Worm (Caenorhabditis elegans) whole organism, mixed stage, embryonic: ENCODE results near the gene vha-20.
A peak's percentile ranks its signal among the peaks of the same experiment; 100 is the strongest.

Experiments
- M03D4.4 ChIP-seq: sonication (generic microtip); optimal IDR thresholded peaks from 2 replicates; lab custom pipeline; 2017; ENCODE audit warnings: mild to moderate bottlenecking, missing genetic modification characterization, missing compliant biosample characterization
- bed-3 ChIP-seq: fragments of 200-800 bp; sonication (Bioruptor generic); optimal IDR thresholded peaks from 3 replicates; lab custom pipeline; 2018; ENCODE audit warnings: mild to moderate bottlenecking, missing genetic modification characterization, moderate library complexity, missing compliant biosample characterization
- blmp-1 ChIP-seq: fragments of 150-350 bp; optimal IDR thresholded peaks from 2 replicates; lab custom pipeline; 2014; ENCODE audit warnings: missing biosample characterization, missing genetic modification characterization
- ceh-39 ChIP-seq: fragments of 150-350 bp; optimal IDR thresholded peaks from 2 replicates; lab custom pipeline; 2014; ENCODE audit warnings: missing biosample characterization, missing genetic modification characterization
- ceh-83 ChIP-seq: fragments of 200-800 bp; sonication (Bioruptor generic); optimal IDR thresholded peaks from 2 replicates; lab custom pipeline; 2018; ENCODE audit warnings: mild to moderate bottlenecking, missing genetic modification characterization, missing compliant biosample characterization
- ces-1 ChIP-seq: fragments of 150-350 bp; optimal IDR thresholded peaks from 2 replicates; lab custom pipeline; 2014; ENCODE audit warnings: missing biosample characterization, missing genetic modification reagents, missing genetic modification characterization
- cnd-1 ChIP-seq: fragments of 200-800 bp; sonication (Bioruptor generic); optimal IDR thresholded peaks from 2 replicates; lab custom pipeline; 2018; ENCODE audit warnings: mild to moderate bottlenecking, missing genetic modification characterization, missing compliant biosample characterization
- drap-1 ChIP-seq: fragments of 200-800 bp; sonication (Bioruptor generic); optimal IDR thresholded peaks from 3 replicates; lab custom pipeline; 2018; ENCODE audit warnings: mild to moderate bottlenecking, missing genetic modification characterization, missing compliant biosample characterization
- elt-1 ChIP-seq: sonication (generic microtip); optimal IDR thresholded peaks from 2 replicates; lab custom pipeline; 2017; ENCODE audit warnings: missing genetic modification characterization, mild to moderate bottlenecking, missing compliant biosample characterization, antibody characterized with exemption, moderate library complexity, borderline replicate concordance; ENCODE audit not compliant: insufficient read depth
- elt-3 ChIP-seq: fragments of 150-350 bp; optimal IDR thresholded peaks from 2 replicates; lab custom pipeline; 2014; ENCODE audit warnings: missing biosample characterization, missing genetic modification characterization
- flh-1 ChIP-seq: fragments of 200-800 bp; sonication (Bioruptor generic); optimal IDR thresholded peaks from 2 replicates; lab custom pipeline; 2018; ENCODE audit warnings: mild to moderate bottlenecking, missing genetic modification characterization, moderate library complexity, missing compliant biosample characterization
- ham-2 ChIP-seq: fragments of 200-800 bp; sonication (Bioruptor generic); optimal IDR thresholded peaks from 2 replicates; lab custom pipeline; 2018; ENCODE audit warnings: mild to moderate bottlenecking, missing genetic modification characterization, missing compliant biosample characterization
- hlh-1 ChIP-seq: fragments of 150-350 bp; optimal IDR thresholded peaks from 2 replicates; lab custom pipeline; 2014; ENCODE audit warnings: missing biosample characterization, missing genetic modification reagents, missing genetic modification characterization
- lin-13 ChIP-seq: fragments of 150-350 bp; optimal IDR thresholded peaks from 2 replicates; lab custom pipeline; 2014; ENCODE audit warnings: missing biosample characterization, missing genetic modification characterization
- lin-32 ChIP-seq: fragments of 200-800 bp; sonication (Bioruptor generic); optimal IDR thresholded peaks from 2 replicates; lab custom pipeline; 2018; ENCODE audit warnings: mild to moderate bottlenecking, missing genetic modification characterization, missing compliant biosample characterization
- lsy-2 ChIP-seq: fragments of 150-350 bp; optimal IDR thresholded peaks from 2 replicates; lab custom pipeline; 2014; ENCODE audit warnings: missing biosample characterization, missing genetic modification characterization
- mab-5 ChIP-seq: fragments of 150-350 bp; optimal IDR thresholded peaks from 2 replicates; lab custom pipeline; 2014; ENCODE audit warnings: missing biosample characterization, missing genetic modification characterization
- mep-1 ChIP-seq: fragments of 150-350 bp; optimal IDR thresholded peaks from 2 replicates; lab custom pipeline; 2017; ENCODE audit warnings: missing biosample characterization, missing genetic modification reagents, missing genetic modification characterization, inconsistent platforms
- mls-2 ChIP-seq: sonication (generic microtip); optimal IDR thresholded peaks from 2 replicates; lab custom pipeline; 2016; ENCODE audit warnings: mild to moderate bottlenecking, missing genetic modification characterization, moderate library complexity, missing compliant biosample characterization
- nhr-12 ChIP-seq: fragments of 150-350 bp; optimal IDR thresholded peaks from 2 replicates; lab custom pipeline; 2014; ENCODE audit warnings: missing biosample characterization, missing genetic modification characterization
- nhr-2 ChIP-seq: fragments of 150-350 bp; optimal IDR thresholded peaks from 2 replicates; lab custom pipeline; 2014; ENCODE audit warnings: missing biosample characterization, missing genetic modification characterization
- nhr-237 ChIP-seq: fragments of 150-350 bp; optimal IDR thresholded peaks from 2 replicates; lab custom pipeline; 2014; ENCODE audit warnings: missing biosample characterization, missing genetic modification characterization
- nhr-28 ChIP-seq: fragments of 150-350 bp; optimal IDR thresholded peaks from 2 replicates; lab custom pipeline; 2014; ENCODE audit warnings: missing biosample characterization, missing genetic modification characterization
- nhr-76 ChIP-seq: sonication (generic microtip); optimal IDR thresholded peaks from 2 replicates; lab custom pipeline; 2017; ENCODE audit warnings: missing biosample characterization, missing genetic modification characterization
- pha-4 ChIP-seq: fragments of 150-350 bp; optimal IDR thresholded peaks from 2 replicates; lab custom pipeline; 2018; ENCODE audit warnings: missing biosample characterization, missing genetic modification reagents, missing genetic modification characterization
- sptf-1 ChIP-seq: sonication (generic microtip); optimal IDR thresholded peaks from 2 replicates; lab custom pipeline; 2017; ENCODE audit warnings: mild to moderate bottlenecking, missing genetic modification characterization, moderate library complexity, missing compliant biosample characterization
- tbx-8 ChIP-seq: fragments of 200-800 bp; sonication (Bioruptor generic); optimal IDR thresholded peaks from 2 replicates; lab custom pipeline; 2018; ENCODE audit warnings: mild to moderate bottlenecking, missing genetic modification characterization, moderate library complexity, missing compliant biosample characterization
- unc-120 ChIP-seq: sonication (generic microtip); optimal IDR thresholded peaks from 2 replicates; lab custom pipeline; 2017; ENCODE audit warnings: missing genetic modification characterization, missing compliant biosample characterization; ENCODE audit not compliant: poor library complexity, severe bottlenecking
- unc-39 ChIP-seq: fragments of 150-350 bp; optimal IDR thresholded peaks from 2 replicates; lab custom pipeline; 2014; ENCODE audit warnings: missing biosample characterization, missing genetic modification characterization
- unc-62 ChIP-seq: fragments of 150-350 bp; optimal IDR thresholded peaks from 2 replicates; lab custom pipeline; 2014; ENCODE audit warnings: missing biosample characterization, missing genetic modification reagents, missing genetic modification characterization
- zip-8 ChIP-seq: fragments of 150-350 bp; optimal IDR thresholded peaks from 2 replicates; lab custom pipeline; 2014; ENCODE audit warnings: missing biosample characterization, missing genetic modification characterization
- ztf-11 ChIP-seq: fragments of 150-350 bp; optimal IDR thresholded peaks from 2 replicates; lab custom pipeline; 2014; ENCODE audit warnings: missing biosample characterization, missing genetic modification characterization

The vha-20 gene

DNA sequence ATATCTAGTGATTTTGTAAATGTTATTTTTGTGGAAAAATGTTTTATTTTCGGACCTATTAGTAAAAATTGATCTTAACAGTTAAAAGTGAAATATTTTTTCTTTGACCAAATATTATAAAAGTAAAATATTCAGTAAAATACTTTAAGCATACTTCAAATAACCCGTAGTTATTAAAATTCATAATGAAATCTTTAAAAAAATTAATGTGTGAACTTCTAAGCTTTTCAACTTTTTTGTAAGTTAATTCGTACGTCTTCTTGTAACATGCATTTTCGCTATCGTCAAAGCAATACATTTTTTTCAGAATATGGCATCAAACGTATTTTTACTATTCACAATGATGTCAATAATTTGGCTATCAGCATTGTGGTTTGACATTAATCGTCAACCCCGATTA is 11.4 kb upstream of the vha-20 start, which contains the start of gene C37E2.2:
C37E2.2 (plus strand) TSS at position 301 of the 400 bp plus-strand sequence.
- no peak for TF ChIP-seq bed-3 (GFP tag; lab: Kevin White, UChicago)

DNA sequence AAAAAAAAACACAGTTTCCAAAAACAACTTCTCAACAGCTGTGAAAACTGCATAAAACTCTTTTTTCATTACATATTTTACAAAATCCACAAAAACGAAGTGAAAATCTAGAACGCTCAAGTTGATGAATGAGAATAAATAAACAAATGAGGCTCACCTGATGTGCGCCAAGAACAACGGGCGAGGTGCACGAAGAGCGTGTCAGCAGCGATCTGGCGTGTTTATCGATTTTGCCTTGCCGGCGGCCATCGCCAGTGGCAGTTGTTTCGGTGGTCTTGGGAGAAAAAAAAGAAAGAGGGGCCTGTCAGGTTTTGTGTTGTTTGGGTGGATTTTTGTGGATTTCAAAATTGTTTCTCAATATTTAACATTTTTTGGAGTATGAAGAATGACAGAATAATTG is 9.5 kb upstream of the vha-20 start, which contains the start of gene idhb-1:
idhb-1 (minus strand) TSS at position 214 of the 400 bp plus-strand sequence.
- TF ChIP-seq mls-2 (tag; lab: Kevin White, UChicago) (peak; percentile 11), M03D4.4 (tag; lab: Kevin White, UChicago) (no peak), cnd-1 (tag; lab: Kevin White, UChicago) (peak; percentile 9), hlh-1 (tag; lab: Kevin White, UChicago) (peak; percentile 89), ceh-83 (GFP tag; lab: Kevin White, UChicago) (no peak), lsy-2 (peak; percentile 51), flh-1 (GFP tag; lab: Kevin White, UChicago) (no peak), sptf-1 (tag; lab: Kevin White, UChicago) (no peak), ces-1 (GFP tag; lab: Kevin White, UChicago) (no peak), bed-3 (GFP tag; lab: Kevin White, UChicago) (no peak), ceh-39 (no peak), blmp-1 (tag; lab: Kevin White, UChicago) (no peak), nhr-76 (tag; lab: Kevin White, UChicago) (no peak), drap-1 (GFP tag; lab: Kevin White, UChicago) (no peak), pha-4 (tag; lab: Kevin White, UChicago) (peak; percentile 31), lin-13 (tag; lab: Kevin White, UChicago) (peak; percentile 83), mep-1 (tag; lab: Kevin White, UChicago) (peak; percentile 24), tbx-8 (GFP tag; lab: Kevin White, UChicago) (no peak)
- TF ChIP-seq, all 35 proteins: peak for 7

DNA sequence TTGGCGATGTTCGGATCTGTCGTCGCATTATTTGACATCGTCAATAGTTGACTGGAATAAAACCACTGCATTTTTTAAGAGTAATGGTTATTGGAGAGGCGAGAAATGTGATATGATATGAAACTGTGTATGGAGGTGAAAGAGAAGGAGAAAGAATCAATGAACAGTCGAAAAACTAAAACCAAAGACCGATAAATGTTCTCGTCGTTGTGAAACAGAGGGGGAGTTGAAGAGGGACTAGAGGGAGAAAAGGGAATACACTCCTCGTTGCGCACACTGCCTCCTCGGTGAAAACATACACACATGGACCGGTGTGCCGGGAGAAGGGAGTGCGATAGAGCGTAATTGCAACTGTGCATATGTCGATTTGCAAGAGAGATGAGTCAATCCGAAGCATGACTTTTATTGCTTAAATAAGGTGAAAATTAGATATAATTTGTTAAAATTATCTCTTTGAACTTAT is 5.3 kb upstream of the vha-20 start, which contains the start of gene sym-4:
sym-4 (minus strand) TSS at position 51 of the 463 bp plus-strand sequence.
- TF ChIP-seq zip-8 (no peak), nhr-12 (tag; lab: Kevin White, UChicago) (no peak), lin-13 (tag; lab: Kevin White, UChicago) (peak; percentile 21), ztf-11 (tag; lab: Kevin White, UChicago) (no peak), unc-120 (peak; percentile 99), bed-3 (GFP tag; lab: Kevin White, UChicago) (no peak), mab-5 (tag; lab: Kevin White, UChicago) (no peak), nhr-2 (peak; percentile 51), drap-1 (GFP tag; lab: Kevin White, UChicago) (peak; percentile 36), nhr-237 (tag; lab: Kevin White, UChicago) (peak; percentile 83), ceh-39 (peak; percentile 42), pha-4 (tag; lab: Kevin White, UChicago) (peak; percentile 88), unc-62 (GFP tag; lab: Kevin White, UChicago) (peak; percentile 74), elt-3 (tag; lab: Kevin White, UChicago) (peak; percentile 68), nhr-28 (no peak), hlh-1 (tag; lab: Kevin White, UChicago) (peak; percentile 62), lin-32 (GFP tag; lab: Kevin White, UChicago) (peak; percentile 1), M03D4.4 (tag; lab: Kevin White, UChicago) (peak; percentile 20), elt-1 (tag; lab: Kevin White, UChicago) (peak; percentile 50), lsy-2 (peak; percentile 59), ham-2 (GFP tag; lab: Kevin White, UChicago) (no peak), sptf-1 (tag; lab: Kevin White, UChicago) (peak; percentile 38), ces-1 (GFP tag; lab: Kevin White, UChicago) (peak; percentile 87), tbx-8 (GFP tag; lab: Kevin White, UChicago) (no peak), blmp-1 (tag; lab: Kevin White, UChicago) (no peak), unc-39 (tag; lab: Kevin White, UChicago) (peak; percentile 6), mep-1 (tag; lab: Kevin White, UChicago) (peak; percentile 82), nhr-76 (tag; lab: Kevin White, UChicago) (no peak), cnd-1 (tag; lab: Kevin White, UChicago) (peak; percentile 21), mls-2 (tag; lab: Kevin White, UChicago) (no peak), ceh-83 (GFP tag; lab: Kevin White, UChicago) (no peak)
- TF ChIP-seq, all 35 proteins: peak for 19

DNA sequence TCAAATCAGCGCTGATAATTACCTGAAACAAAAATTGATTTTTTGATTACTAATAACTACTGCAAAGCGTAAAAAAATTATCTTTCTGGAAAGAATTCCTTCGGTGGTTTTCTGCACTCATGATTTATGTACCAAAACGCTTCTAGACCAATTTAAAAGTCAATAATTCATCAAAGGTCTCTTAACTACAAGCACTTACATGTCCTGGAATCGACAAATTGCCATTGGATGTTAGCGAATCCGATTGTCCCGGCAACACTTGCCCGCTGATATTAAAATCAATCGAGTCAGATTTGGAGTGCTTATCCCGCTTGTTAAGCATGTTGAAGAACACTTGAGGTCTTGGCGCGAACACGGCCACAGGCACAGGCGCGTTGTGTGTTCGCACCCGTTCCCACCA is 850 bp upstream of the vha-20 start:
- TF ChIP-seq tbx-8 (GFP tag; lab: Kevin White, UChicago) (no peak), elt-1 (tag; lab: Kevin White, UChicago) (no peak), lin-13 (tag; lab: Kevin White, UChicago) (no peak), mab-5 (tag; lab: Kevin White, UChicago) (no peak), elt-3 (tag; lab: Kevin White, UChicago) (no peak), blmp-1 (tag; lab: Kevin White, UChicago) (no peak)
